Fruit fly (Drosophila melanogaster) Kc167 (cell line): ENCODE data around the gene CG4991.

ENCODE experiments used
- Myc ChIP-seq: fragments of >200 bp; optimal IDR thresholded peaks from 2 replicates; lab custom pipeline; 2017; ENCODE audit warnings: missing external identifiers
- Sin3A ChIP-seq: fragments of >200 bp; optimal IDR thresholded peaks from 2 replicates; lab custom pipeline; 2018; ENCODE audit warnings: missing external identifiers
- h ChIP-seq: fragments of >200 bp; optimal IDR thresholded peaks from 3 replicates; lab custom pipeline; 2018; ENCODE audit warnings: missing external identifiers
- insv ChIP-seq: fragments of >200 bp; optimal IDR thresholded peaks from 3 replicates; lab custom pipeline; 2018; ENCODE audit warnings: missing external identifiers
- psq ChIP-seq: fragments of >200 bp; optimal IDR thresholded peaks from 2 replicates; lab custom pipeline; 2017; ENCODE audit warnings: missing external identifiers
- ttk ChIP-seq: sonication (Bioruptor generic); optimal IDR thresholded peaks from 2 replicates; lab custom pipeline; 2017; ENCODE audit warnings: missing external identifiers

The CG4991 gene

dm6 chrX:17111958-17112953 is 20.6 kb downstream of the CG4991 start:
- TF ChIP-seq ttk (lab: Kevin White, UChicago) (no peak), Myc (lab: Kevin White, UChicago) (no peak), h (no peak), Sin3A (lab: Kevin White, UChicago) (no peak), psq (lab: Kevin White, UChicago) (no peak), insv (lab: Kevin White, UChicago) (no peak)

- TF ChIP-seq h (no peak), ttk (lab: Kevin White, UChicago) (no peak), Sin3A (lab: Kevin White, UChicago) (no peak)
Observed at dm6 chrX:17113324-17113723, 21.7 kb downstream of the CG4991 start.

DNA sequence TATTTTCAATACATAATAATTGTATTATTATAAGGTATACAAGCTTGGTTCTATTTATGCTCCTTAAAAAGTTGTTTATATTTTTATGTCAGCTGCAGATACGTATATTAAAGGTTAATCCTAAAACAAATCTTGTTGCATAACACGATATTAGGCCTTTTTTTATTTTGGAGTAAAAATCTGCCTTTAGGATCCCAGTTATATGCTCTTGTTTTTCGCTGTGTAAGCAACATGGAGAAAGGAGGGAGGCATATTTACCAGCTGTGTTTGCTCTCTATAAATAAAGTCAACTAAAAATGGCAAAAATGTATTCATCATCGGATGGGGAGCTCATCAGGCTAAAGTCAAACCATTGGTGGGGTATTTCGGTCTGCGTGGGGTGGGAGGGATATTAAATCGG is 29.9 kb downstream of the CG4991 start:
- TF ChIP-seq Sin3A (lab: Kevin White, UChicago) (no peak), psq (lab: Kevin White, UChicago) (no peak), insv (lab: Kevin White, UChicago) (no peak), h (no peak), Myc (lab: Kevin White, UChicago) (no peak), ttk (lab: Kevin White, UChicago) (no peak)

DNA sequence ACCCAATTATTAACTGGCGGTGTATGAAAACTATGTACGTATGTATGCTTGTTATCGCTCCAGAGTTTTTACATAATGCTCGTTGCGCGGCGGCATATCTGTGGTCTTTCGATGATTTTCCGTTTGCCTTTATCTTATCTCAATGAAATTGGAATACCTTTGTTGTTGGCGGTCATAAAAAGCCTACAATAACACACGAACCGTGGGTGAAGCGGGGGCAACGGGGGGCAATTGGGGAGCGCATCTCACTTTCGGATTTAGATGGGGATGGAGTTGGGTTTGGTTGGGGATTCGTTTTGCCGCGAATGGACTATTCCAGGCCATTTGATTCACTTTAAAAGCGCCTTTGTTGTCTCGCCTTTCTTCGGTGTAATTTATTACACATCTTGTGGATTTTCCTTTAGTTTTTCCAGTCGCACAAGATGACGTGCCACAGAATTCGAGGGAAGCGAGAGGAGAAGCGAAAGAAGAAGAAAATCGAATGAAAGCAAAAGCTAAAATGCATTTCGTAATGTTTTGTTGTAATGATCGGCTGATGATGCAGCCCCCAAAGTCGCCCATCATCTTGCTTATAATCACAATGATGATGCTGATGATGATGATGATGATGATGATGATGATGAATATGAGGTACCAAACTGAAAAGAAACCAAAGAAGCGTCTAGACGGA is 30.9 kb downstream of the CG4991 start:
- TF ChIP-seq Sin3A (lab: Kevin White, UChicago) (no peak), ttk (lab: Kevin White, UChicago) (no peak), h (no peak), Myc (lab: Kevin White, UChicago) (no peak), insv (lab: Kevin White, UChicago) (no peak), psq (lab: Kevin White, UChicago) (no peak)

dm6 chrX:17123545-17124203 is 32.0 kb downstream of the CG4991 start:
- TF ChIP-seq insv (lab: Kevin White, UChicago) (no peak), ttk (lab: Kevin White, UChicago) (no peak), h (no peak), Sin3A (lab: Kevin White, UChicago) (no peak), Myc (lab: Kevin White, UChicago) (no peak), psq (lab: Kevin White, UChicago) (no peak)

- TF ChIP-seq Myc (lab: Kevin White, UChicago) (no peak), h (no peak), psq (lab: Kevin White, UChicago) (no peak), ttk (lab: Kevin White, UChicago) (no peak)
Observed at dm6 chrX:17125017-17125821, 33.6 kb downstream of the CG4991 start.

DNA sequence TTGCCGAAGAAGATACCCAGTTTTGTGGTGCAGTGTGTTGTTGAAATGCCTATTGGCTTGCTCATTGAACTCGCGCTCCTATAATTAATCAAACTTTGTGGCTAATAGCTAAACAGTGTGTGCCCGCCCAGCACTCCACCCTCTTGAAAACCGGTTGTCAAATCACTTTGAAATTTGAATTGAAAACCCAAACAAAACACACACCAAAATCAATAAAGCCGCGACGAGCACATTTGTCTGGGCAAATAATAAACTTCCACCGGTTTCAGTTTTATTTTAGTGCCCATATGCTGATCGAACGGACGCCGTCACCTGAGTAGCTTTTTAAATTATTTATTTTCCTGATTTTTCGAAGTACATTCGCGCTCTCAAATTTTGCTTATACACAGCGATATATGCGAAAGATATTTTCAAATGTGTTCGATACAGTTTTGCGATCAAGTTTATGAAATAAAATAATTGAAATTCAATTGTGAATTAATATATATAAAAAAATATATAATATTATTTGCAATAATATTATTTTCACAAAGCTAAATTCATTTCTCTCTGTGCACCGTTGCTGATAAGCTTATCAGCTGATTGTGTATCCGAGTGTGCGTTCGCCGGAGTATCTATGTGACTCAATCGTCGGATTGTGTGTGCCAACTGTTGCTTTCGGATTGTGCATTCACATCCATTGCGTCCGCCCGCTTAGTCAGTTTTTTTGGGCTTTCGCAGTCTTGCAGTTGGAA is 38.2 kb downstream of the CG4991 start:
- TF ChIP-seq ttk (lab: Kevin White, UChicago) (no peak), Myc (lab: Kevin White, UChicago) (no peak), psq (lab: Kevin White, UChicago) (no peak), Sin3A (lab: Kevin White, UChicago) (no peak), insv (lab: Kevin White, UChicago) (no peak), h (no peak)

DNA sequence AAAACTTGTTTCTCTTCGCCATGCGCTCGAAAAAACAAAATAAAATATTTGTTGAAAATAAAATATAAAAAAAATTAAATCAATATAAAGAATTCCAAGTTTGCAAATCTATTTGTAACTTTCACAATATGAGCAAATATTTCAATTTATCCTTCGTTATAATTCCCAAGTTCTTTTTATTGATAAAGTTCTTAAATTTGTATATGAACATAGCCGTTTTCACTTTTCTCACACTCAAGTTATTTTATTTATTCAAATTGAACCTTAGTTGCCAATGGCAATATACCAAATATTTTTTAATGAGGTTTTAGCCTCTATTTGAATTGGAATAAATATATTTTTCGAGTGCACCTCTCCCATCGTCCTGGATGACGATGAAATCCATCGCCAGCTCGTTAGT is 41.0 kb downstream of the CG4991 start:
- TF ChIP-seq ttk (lab: Kevin White, UChicago), result no peak

DNA sequence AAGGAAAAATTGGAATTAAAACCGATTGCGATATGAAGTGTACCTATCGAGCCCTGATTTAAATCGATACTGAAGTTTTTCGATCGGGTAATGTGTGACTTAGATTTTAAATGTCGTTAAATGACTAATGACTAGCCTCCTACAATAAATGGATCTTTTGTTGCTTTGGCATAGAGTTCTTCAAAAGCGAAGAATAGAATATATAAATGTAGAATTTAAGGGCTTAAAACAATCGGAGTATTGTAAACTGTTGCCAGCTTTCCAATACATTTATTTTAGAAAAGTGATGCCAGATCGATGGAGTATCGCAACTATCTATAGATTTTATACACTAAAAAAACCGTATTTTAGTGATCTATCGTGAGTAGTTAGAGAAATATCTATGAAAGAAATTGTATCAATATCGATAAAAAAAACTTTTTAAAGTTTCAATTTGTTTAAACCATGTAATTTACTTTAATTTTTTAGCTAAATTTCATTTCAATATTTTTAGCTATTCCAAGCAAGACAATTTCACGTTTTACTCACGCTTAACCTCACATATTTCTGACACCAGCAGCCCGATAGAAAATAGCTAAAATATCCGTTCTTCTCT is 51.4 kb downstream of the CG4991 start, which contains the start of the genes mei-217 and mei-218:
TSS of gene mei-217 (minus strand) at position 51 of the 595 bp plus-strand sequence.
TSS of gene mei-218 (minus strand) at position 51 of the 595 bp plus-strand sequence.
- TF ChIP-seq ttk (lab: Kevin White, UChicago) (no peak), psq (lab: Kevin White, UChicago) (no peak), h (no peak), Sin3A (lab: Kevin White, UChicago) (no peak), Myc (lab: Kevin White, UChicago) (no peak)

DNA sequence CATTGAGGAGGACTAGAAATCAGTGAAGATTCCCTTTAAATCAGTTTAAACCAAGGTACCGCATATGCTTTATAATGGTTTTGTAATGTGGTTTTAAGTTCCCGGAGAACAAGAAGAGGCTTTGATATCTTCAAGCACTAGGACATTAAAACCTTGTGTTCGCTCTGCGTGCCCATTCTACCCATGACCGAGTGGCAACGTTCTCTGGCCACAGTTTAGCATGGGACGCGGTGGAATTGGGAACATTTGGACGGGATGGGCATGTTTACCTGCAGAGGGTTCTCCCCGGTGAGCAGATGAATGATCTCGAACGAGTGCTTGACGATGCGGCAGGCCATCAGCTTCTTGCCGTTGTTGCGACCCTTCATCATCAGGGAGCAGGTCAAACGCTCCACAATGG is 54.9 kb downstream of the CG4991 start:
- peak; percentile 95 for TF ChIP-seq ttk (lab: Kevin White, UChicago)
- no peak for TF ChIP-seq Myc (lab: Kevin White, UChicago)
